Fruit fly (Drosophila melanogaster): Measurements from ENCODE around the gene CG42724.

The CG42724 gene

DNA sequence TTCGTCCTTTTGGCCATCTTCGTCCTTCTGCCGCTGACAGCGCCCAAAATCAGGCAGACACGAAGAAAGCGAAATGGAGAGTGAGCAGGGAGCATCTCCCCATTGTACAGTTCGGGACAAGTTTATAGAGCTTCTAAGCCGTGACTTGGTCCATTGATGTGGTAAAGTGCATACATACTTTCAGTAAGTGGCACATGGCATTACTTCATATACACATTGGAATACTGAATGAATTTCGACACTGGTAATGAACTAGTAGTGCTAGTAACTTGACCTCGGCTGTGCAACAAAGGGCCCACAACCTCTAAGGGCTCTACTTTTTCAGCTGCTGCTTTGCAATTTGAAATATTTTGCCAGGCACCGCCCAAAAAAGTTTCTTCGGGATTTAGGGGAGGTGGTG lies 48.2 kb upstream of the CG42724 start (continued):
- no peak for TF ChIP-seq hbn (GFP tag; IDR thresholded peaks at IDR 0.05; ENCODE audit: partially characterized antibody)
- no peak for TF ChIP-seq pan (optimal IDR thresholded peaks at IDR 0.05)
- TF ChIP-seq pan (GFP tag; optimal IDR thresholded peaks at IDR 0.05 in 1 of 2, IDR thresholded peaks at IDR 0.05 in 1 of 2), result peak in 1 of 2 experiments; percentile 86
- peak; percentile 30 for TF ChIP-seq en (GFP tag; optimal IDR thresholded peaks at IDR 0.05)
- peak; percentile 49 for TF ChIP-seq Blimp-1 (GFP tag; optimal IDR thresholded peaks at IDR 0.05)
- no peak for TF ChIP-seq Sin3A (optimal IDR thresholded peaks at IDR 0.05)
- peak; percentile 72 for TF ChIP-seq CG9215 (GFP tag; IDR thresholded peaks at IDR 0.05)
- 0 out of 2 replicates have a peak, but pooled peaks have one; percentile 34 for TF ChIP-seq dati (GFP tag; IDR thresholded peaks at IDR 0.05)
- TF ChIP-seq CG4360 (GFP tag; IDR thresholded peaks at IDR 0.05), result peak; percentile 70
- TF ChIP-seq CG6175 (GFP tag; IDR thresholded peaks at IDR 0.05), result peak; percentile 59; the same call in 2 of the 3 replicates
- TF ChIP-seq Lpt (GFP tag; optimal IDR thresholded peaks at IDR 0.05), result no peak
- TF ChIP-seq CG12769 (tag; optimal IDR thresholded peaks at IDR 0.05), result peak; percentile 95
- TF ChIP-seq chn (GFP tag; optimal IDR thresholded peaks at IDR 0.05), result peak; percentile 67
- TF ChIP-seq maf-S (GFP tag; optimal IDR thresholded peaks at IDR 0.05), result peak; percentile 50
- TF ChIP-seq Oli (tag; optimal IDR thresholded peaks at IDR 0.05), result peak; percentile 71
- TF ChIP-seq Doc3 (GFP tag; IDR thresholded peaks at IDR 0.05; ENCODE audit: partially characterized antibody), result no peak
- peak; percentile 59 for TF ChIP-seq Dek (tag; optimal IDR thresholded peaks at IDR 0.05)
- peak; percentile 75 for TF ChIP-seq mam (GFP tag; optimal IDR thresholded peaks at IDR 0.05)
- TF ChIP-seq Mes4 (GFP tag; optimal IDR thresholded peaks at IDR 0.05), result peak; percentile 30
- TF ChIP-seq Med (GFP tag), result peak; percentile 98
- peak; percentile 40 for TF ChIP-seq gcm2 (GFP tag; optimal IDR thresholded peaks at IDR 0.05)
- TF ChIP-seq phol (tag; optimal IDR thresholded peaks at IDR 0.05), result peak; percentile 54
- TF ChIP-seq Atf3 (GFP tag; optimal IDR thresholded peaks at IDR 0.05), result peak; percentile 29
- TF ChIP-seq CG30431 (GFP tag; optimal IDR thresholded peaks at IDR 0.05), result peak; percentile 63
- peak; percentile 56 for TF ChIP-seq crc (GFP tag; optimal IDR thresholded peaks at IDR 0.05)
- peak; percentile 69 for TF ChIP-seq ATbp (GFP tag; optimal IDR thresholded peaks at IDR 0.05)
- TF ChIP-seq al (GFP tag; IDR thresholded peaks at IDR 0.05), result peak; percentile 64
- TF ChIP-seq Tbp (GFP tag; optimal IDR thresholded peaks at IDR 0.05), result no peak
- peak; percentile 30 for TF ChIP-seq btn (GFP tag; optimal IDR thresholded peaks at IDR 0.05)
- TF ChIP-seq shn (GFP tag; optimal IDR thresholded peaks at IDR 0.05), result peak; percentile 66
- TF ChIP-seq CG17359 (tag; optimal IDR thresholded peaks at IDR 0.05), result peak; percentile 78
- peak; percentile 34 for TF ChIP-seq NC2β (GFP tag; optimal IDR thresholded peaks at IDR 0.05)
- TF ChIP-seq Sox100B (GFP tag; optimal IDR thresholded peaks at IDR 0.05), result peak; percentile 35
- TF ChIP-seq CG10431 (GFP tag; optimal IDR thresholded peaks at IDR 0.05), result no peak
- peak; percentile 10 for TF ChIP-seq CG8359 (GFP tag; optimal IDR thresholded peaks at IDR 0.05; ENCODE audit: borderline replicate concordance)
- TF ChIP-seq dmrt11E (tag; optimal IDR thresholded peaks at IDR 0.05), result peak; percentile 16
- TF ChIP-seq Hr39 (optimal IDR thresholded peaks at IDR 0.05), result no peak
- TF ChIP-seq CG12744 (GFP tag; optimal IDR thresholded peaks at IDR 0.05), result peak; percentile 51
- TF ChIP-seq crol (GFP tag; IDR thresholded peaks at IDR 0.05), result no peak
- peak; percentile 69; the same call in 1 of the 3 replicates for TF ChIP-seq CG11560 (tag; IDR thresholded peaks at IDR 0.05)
- TF ChIP-seq CG4730 (GFP tag; IDR thresholded peaks at IDR 0.05), result peak; percentile 62; the same call in 1 of the 2 replicates
- peak; percentile 36 for TF ChIP-seq CG10274 (GFP tag; optimal IDR thresholded peaks at IDR 0.05)
- peak; percentile 54; the same call in 1 of the 2 replicates for TF ChIP-seq MBD-R2 (GFP tag; IDR thresholded peaks at IDR 0.05)
- TF ChIP-seq bcd (GFP tag; optimal IDR thresholded peaks at IDR 0.05), result peak; percentile 79
- TF ChIP-seq ac (GFP tag; optimal IDR thresholded peaks at IDR 0.05), result no peak
- TF ChIP-seq CG8765 (GFP tag; IDR thresholded peaks at IDR 0.05), result peak; percentile 70; the same call in 1 of the 2 replicates
- TF ChIP-seq CG7987 (GFP tag; optimal IDR thresholded peaks at IDR 0.05), result peak; percentile 42
- peak; percentile 55 for TF ChIP-seq az2 (GFP tag; optimal IDR thresholded peaks at IDR 0.05)
- TF ChIP-seq CG4424 (GFP tag; optimal IDR thresholded peaks at IDR 0.05), result peak; percentile 56
- TF ChIP-seq CG17802 (tag; optimal IDR thresholded peaks at IDR 0.05), result peak; percentile 25
- TF ChIP-seq CG3995 (GFP tag; optimal IDR thresholded peaks at IDR 0.05), result peak; percentile 50
- peak; percentile 73 for TF ChIP-seq CG9932 (GFP tag; IDR thresholded peaks at IDR 0.05)
